Worm (Caenorhabditis elegans) whole organism, L3 larva: ENCODE results near the gene M04C3.2.

ENCODE experiments used
- R02D3.7 ChIP-seq: fragments of 150-350 bp; optimal IDR thresholded peaks from 2 replicates; lab custom pipeline; 2014; ENCODE audit warnings: missing biosample characterization, missing genetic modification characterization
- ceh-28 ChIP-seq: fragments of 150-350 bp; optimal IDR thresholded peaks from 2 replicates; lab custom pipeline; 2014; ENCODE audit warnings: missing biosample characterization, missing genetic modification reagents, missing genetic modification characterization
- ceh-82 ChIP-seq: fragments of 150-350 bp; optimal IDR thresholded peaks from 2 replicates; lab custom pipeline; 2014; ENCODE audit warnings: missing biosample characterization, missing genetic modification characterization
- daf-12 ChIP-seq: fragments of 150-350 bp; optimal IDR thresholded peaks from 2 replicates; lab custom pipeline; 2014; ENCODE audit warnings: missing biosample characterization, missing genetic modification reagents, missing genetic modification characterization
- egl-5 ChIP-seq: fragments of 150-350 bp; optimal IDR thresholded peaks from 2 replicates; lab custom pipeline; 2017; ENCODE audit warnings: missing biosample characterization, missing genetic modification reagents, missing genetic modification characterization, inconsistent platforms
- elt-1 ChIP-seq: fragments of 150-350 bp; optimal IDR thresholded peaks from 2 replicates; lab custom pipeline; 2014; ENCODE audit warnings: missing biosample characterization, missing genetic modification characterization
- elt-2 ChIP-seq: sonication (generic microtip); optimal IDR thresholded peaks from 2 replicates; lab custom pipeline; 2016; ENCODE audit warnings: missing genetic modification reagents, mild to moderate bottlenecking, missing genetic modification characterization, missing compliant biosample characterization
- elt-3 ChIP-seq, 3 experiments: fragments of 150-350 bp in 1 of 3; sonication (generic microtip) in 2 of 3; optimal IDR thresholded peaks; 2 replicates in 2 of 3; 4 replicates in 1 of 3; lab custom pipeline; 2014 to 2017; ENCODE audit warnings: missing biosample characterization in 3 of 3, missing genetic modification characterization in 3 of 3
- eor-1 ChIP-seq, 2 experiments: fragments of 150-350 bp; optimal IDR thresholded peaks; 2 replicates each; lab custom pipeline; 2014 to 2018; ENCODE audit warnings: missing biosample characterization in 2 of 2, missing genetic modification characterization in 2 of 2
- fkh-2 ChIP-seq: fragments of 150-350 bp; optimal IDR thresholded peaks from 2 replicates; lab custom pipeline; 2014; ENCODE audit warnings: missing biosample characterization, missing genetic modification reagents, missing genetic modification characterization
- jun-1 ChIP-seq: fragments of 150-350 bp; optimal IDR thresholded peaks from 2 replicates; lab custom pipeline; 2014; ENCODE audit warnings: missing biosample characterization, missing genetic modification reagents, missing genetic modification characterization
- lin-15B ChIP-seq: fragments of 150-350 bp; optimal IDR thresholded peaks from 2 replicates; lab custom pipeline; 2014; ENCODE audit warnings: missing biosample characterization, missing genetic modification characterization
- lsy-12 ChIP-seq: sonication (generic microtip); optimal IDR thresholded peaks from 2 replicates; lab custom pipeline; 2016; ENCODE audit warnings: mild to moderate bottlenecking, missing genetic modification characterization, missing compliant biosample characterization
- mdl-1 ChIP-seq: fragments of 150-350 bp; optimal IDR thresholded peaks from 2 replicates; lab custom pipeline; 2014; ENCODE audit warnings: missing biosample characterization, missing genetic modification characterization
- nfya-1 ChIP-seq: sonication (generic microtip); optimal IDR thresholded peaks from 2 replicates; lab custom pipeline; 2017; ENCODE audit warnings: missing genetic modification characterization, mild to moderate bottlenecking, missing compliant biosample characterization, antibody characterized with exemption, moderate library complexity; ENCODE audit not compliant: insufficient read depth
- nhr-25 ChIP-seq: sonication (generic microtip); optimal IDR thresholded peaks from 2 replicates; lab custom pipeline; 2017; ENCODE audit warnings: missing biosample characterization, missing genetic modification characterization
- nhr-28 ChIP-seq: fragments of 150-350 bp; optimal IDR thresholded peaks from 2 replicates; lab custom pipeline; 2014; ENCODE audit warnings: missing biosample characterization, missing genetic modification characterization
- nhr-67 ChIP-seq: fragments of 150-350 bp; optimal IDR thresholded peaks from 2 replicates; lab custom pipeline; 2014; ENCODE audit warnings: missing biosample characterization, missing genetic modification characterization
- nhr-76 ChIP-seq: fragments of 150-350 bp; sonication (generic microtip); optimal IDR thresholded peaks from 5 replicates; lab custom pipeline; 2014; ENCODE audit warnings: missing biosample characterization, missing genetic modification characterization
- pqm-1 ChIP-seq: fragments of 150-350 bp; optimal IDR thresholded peaks from 2 replicates; lab custom pipeline; 2017; ENCODE audit warnings: missing biosample characterization, missing genetic modification characterization, inconsistent platforms
- snpc-4 ChIP-seq: fragments of 150-350 bp; optimal IDR thresholded peaks from 2 replicates; lab custom pipeline; 2014; ENCODE audit warnings: missing biosample characterization, missing genetic modification characterization
- zag-1 ChIP-seq: fragments of 150-350 bp; optimal IDR thresholded peaks from 2 replicates; lab custom pipeline; 2014; ENCODE audit warnings: missing biosample characterization, missing genetic modification characterization
- ztf-11 ChIP-seq: fragments of 150-350 bp; optimal IDR thresholded peaks from 2 replicates; lab custom pipeline; 2014; ENCODE audit warnings: missing biosample characterization, missing genetic modification characterization
- ztf-4 ChIP-seq: fragments of 150-350 bp; optimal IDR thresholded peaks from 2 replicates; lab custom pipeline; 2014; ENCODE audit warnings: missing biosample characterization, missing genetic modification characterization

The M04C3.2 gene

ce11 chrV:19485690-19486089 is 37.0 kb upstream of the M04C3.2 start, which contains the start of gene Y43F8B.18:
TSS of gene Y43F8B.18 (plus strand) at chrV:19485990.
- no peak for TF ChIP-seq pqm-1 (tag; lab: Kevin White, UChicago)
- no peak for TF ChIP-seq ztf-4 (tag; lab: Kevin White, UChicago)
- no peak for TF ChIP-seq fkh-2 (tag; lab: Kevin White, UChicago)
- TF ChIP-seq ztf-11 = no peak
- TF ChIP-seq daf-12 (tag; lab: Kevin White, UChicago) = no peak
- TF ChIP-seq nhr-25 (tag; lab: Kevin White, UChicago) = no peak
- TF ChIP-seq ceh-28 (tag; lab: Kevin White, UChicago) = no peak
- no peak for TF ChIP-seq eor-1 (tag; optimal IDR thresholded peaks at IDR 0.05; lab: Kevin White, UChicago)

DNA sequence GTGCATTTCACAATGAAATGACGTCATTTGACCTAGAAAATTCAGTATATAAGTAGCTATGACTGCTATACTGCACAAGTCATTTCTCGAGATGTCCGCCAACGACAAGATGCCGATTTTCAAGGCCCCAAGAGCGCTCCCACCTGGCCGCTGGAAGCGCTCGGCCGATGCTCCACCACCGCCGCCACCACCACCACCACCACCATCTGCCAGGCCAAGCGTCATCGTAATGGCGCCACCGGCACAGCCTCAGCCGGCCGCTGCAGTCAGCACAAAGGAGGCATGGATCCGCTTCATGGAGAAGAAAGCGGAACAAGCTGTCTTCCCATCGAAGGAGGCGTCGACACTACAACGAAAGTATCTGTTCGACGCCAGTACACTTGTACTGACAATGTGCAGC is 36.6 kb upstream of the M04C3.2 start, which contains the start of gene Y43F8B.28:
Y43F8B.28 (plus strand) TSS at position 59 of the 400 bp plus-strand sequence.
- TF ChIP-seq mdl-1 (tag; lab: Kevin White, UChicago) = no peak
- TF ChIP-seq elt-1 (tag; lab: Kevin White, UChicago) = no peak

- TF ChIP-seq zag-1 (tag; lab: Kevin White, UChicago) (no peak), ztf-11 (no peak), R02D3.7 (no peak)
- TF ChIP-seq, all 47 proteins: peak for 0
Observed at ce11 chrV:19484507-19484906, 35.8 kb upstream of the M04C3.2 start, which contains the start of gene Y43F8B.17. TSS of gene Y43F8B.17 (plus strand) at chrV:19484721.

DNA sequence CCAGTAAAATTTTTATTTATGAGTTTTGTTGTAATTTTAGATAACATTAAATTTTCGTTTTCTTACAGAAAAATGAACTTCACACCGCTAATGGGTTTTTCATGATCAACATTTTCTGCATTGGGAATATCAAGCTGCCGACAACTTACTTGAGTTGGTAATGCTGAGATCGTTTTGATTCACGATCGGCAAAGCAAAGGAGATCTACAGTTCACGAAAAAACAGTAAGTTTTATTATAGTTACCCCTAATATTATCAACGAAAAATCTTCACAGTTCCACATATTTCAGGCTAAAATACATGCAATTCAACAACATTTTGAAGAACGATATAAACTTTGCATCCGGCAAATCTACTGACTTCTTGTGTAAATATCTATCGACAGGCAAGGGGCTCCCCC is 33.8 kb upstream of the M04C3.2 start, which contains the start of gene Y43F8B.22:
Y43F8B.22 (plus strand) TSS at position 301 of the 400 bp plus-strand sequence.
- TF ChIP-seq zag-1 (tag; lab: Kevin White, UChicago) (no peak), elt-1 (tag; lab: Kevin White, UChicago) (no peak), fkh-2 (tag; lab: Kevin White, UChicago) (no peak)

DNA sequence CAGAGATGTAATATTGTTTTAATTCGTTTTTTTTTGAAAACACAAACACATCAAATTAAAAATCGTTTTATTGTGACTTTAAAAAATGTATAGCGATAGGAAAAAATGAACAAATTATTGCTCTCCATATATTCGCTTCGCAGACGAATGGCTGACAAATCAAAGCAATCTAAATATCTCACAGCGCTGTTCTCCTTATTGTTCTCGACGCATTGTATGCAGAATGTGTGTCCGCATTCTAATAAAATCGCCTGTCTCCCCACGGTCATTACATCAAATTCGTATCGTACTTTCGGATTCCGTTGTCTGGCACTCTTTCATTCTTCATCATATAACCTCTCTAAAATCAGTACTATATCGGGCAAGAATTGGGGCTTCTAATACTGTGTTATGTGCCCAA is 29.1 kb upstream of the M04C3.2 start, which contains the start of gene Y43F8B.9:
Y43F8B.9 (plus strand) TSS at position 301 of the 400 bp plus-strand sequence.
- TF ChIP-seq ceh-82 (tag; lab: Kevin White, UChicago) = no peak
- TF ChIP-seq snpc-4 (tag; lab: Kevin White, UChicago) = no peak

ce11 chrV:19477302-19477701 is 28.6 kb upstream of the M04C3.2 start:
- TF ChIP-seq lsy-12 = no peak
- no peak for TF ChIP-seq nfya-1 (tag; lab: Kevin White, UChicago)
- no peak for TF ChIP-seq lin-15B (tag; lab: Kevin White, UChicago)
- no peak for TF ChIP-seq jun-1 (tag; lab: Kevin White, UChicago)
- TF ChIP-seq nhr-28 = no peak
- TF ChIP-seq ceh-28 (tag; lab: Kevin White, UChicago) = no peak
- no peak for TF ChIP-seq elt-3 (tag; optimal IDR thresholded peaks at IDR 0.05; lab: Kevin White, UChicago)
- no peak for TF ChIP-seq nhr-67
- no peak for TF ChIP-seq elt-2 (tag; lab: Kevin White, UChicago)
- no peak for TF ChIP-seq nhr-76
- TF ChIP-seq, all 47 proteins: peak for 0

DNA sequence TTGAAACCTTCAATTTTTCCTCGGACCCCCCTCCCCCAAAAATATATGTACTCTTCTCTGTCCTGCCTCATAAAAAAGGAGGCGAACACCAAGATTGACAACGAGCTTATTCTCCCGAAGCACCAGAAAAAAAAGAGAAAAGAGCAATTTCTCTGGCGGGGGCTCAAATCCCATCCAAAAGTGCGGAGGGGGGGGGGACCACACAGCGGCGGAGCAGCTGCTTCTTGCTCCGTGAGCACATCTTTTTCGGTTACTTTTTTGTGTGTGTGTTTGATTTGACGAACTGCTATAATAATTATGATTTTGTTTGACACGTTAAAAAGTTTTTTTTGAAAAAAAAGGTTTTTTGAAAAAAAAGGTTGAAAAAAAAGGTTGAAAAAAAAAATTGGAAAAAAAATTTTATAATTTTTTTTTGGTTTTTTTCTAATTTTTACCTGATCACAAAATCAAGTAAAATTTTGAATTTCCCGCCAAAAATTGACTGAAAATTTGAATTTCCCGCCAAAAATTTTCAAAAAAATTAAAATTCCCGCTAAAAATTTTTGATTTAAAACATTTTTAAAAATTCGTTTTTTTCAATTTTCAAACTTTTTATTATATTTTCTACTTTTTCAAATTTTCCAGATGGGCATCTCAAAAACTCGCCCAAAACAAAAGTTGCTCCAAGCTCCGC is 25.3 kb upstream of the M04C3.2 start, which contains the start of gene Y43F8B.10:
Y43F8B.10 (plus strand) TSS at position 623 of the 673 bp plus-strand sequence.
- no peak for TF ChIP-seq lsy-12
- peak; percentile 9 for TF ChIP-seq nfya-1 (tag; lab: Kevin White, UChicago)

DNA sequence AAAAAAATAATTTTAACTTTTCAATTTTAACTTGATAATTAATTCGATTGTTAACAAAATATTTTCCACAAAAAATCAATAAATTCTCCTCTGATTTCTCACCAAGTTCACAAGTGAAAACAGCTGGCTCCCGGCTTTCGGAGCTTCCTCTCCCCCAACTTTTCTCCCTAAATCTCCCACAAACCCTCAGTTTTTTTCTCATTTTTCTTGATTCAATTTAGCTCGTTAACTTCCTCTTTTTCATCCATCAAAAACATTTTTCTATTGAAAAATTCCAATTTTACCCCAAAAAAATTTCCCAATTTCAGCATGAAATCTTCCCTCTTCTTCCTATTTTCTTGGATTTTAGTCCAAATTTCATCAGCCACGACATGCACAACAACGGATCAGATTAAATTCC is 21.7 kb upstream of the M04C3.2 start, which contains the start of gene Y43F8B.11:
Y43F8B.11 (plus strand) TSS at position 301 of the 400 bp plus-strand sequence.
- TF ChIP-seq ztf-4 (tag; lab: Kevin White, UChicago) (no peak), nhr-25 (tag; lab: Kevin White, UChicago) (no peak), pqm-1 (tag; lab: Kevin White, UChicago) (no peak), egl-5 (tag; lab: Kevin White, UChicago) (no peak), ceh-28 (tag; lab: Kevin White, UChicago) (no peak)
